Worm (Caenorhabditis elegans) whole organism, L2 larva: ENCODE measurements around the gene semo-1.

Source experiments
- F13H6.1 ChIP-seq: sonication (generic microtip); optimal IDR thresholded peaks from 2 replicates; lab custom pipeline; 2016; ENCODE audit warnings: missing genetic modification characterization, missing compliant biosample characterization
- ZK546.5 ChIP-seq: sonication (generic microtip); optimal IDR thresholded peaks from 2 replicates; lab custom pipeline; 2017; ENCODE audit warnings: missing biosample characterization, missing genetic modification characterization
- dmd-4 ChIP-seq: sonication (generic microtip); optimal IDR thresholded peaks from 2 replicates; lab custom pipeline; 2017; ENCODE audit warnings: missing biosample characterization, missing genetic modification characterization
- fos-1 ChIP-seq: fragments of 150-350 bp; optimal IDR thresholded peaks from 2 replicates; lab custom pipeline; 2014; ENCODE audit warnings: missing biosample characterization, missing genetic modification characterization
- lin-11 ChIP-seq: fragments of 150-350 bp; sonication (generic microtip); optimal IDR thresholded peaks from 2 replicates; lab custom pipeline; 2014; ENCODE audit warnings: missing biosample characterization, missing genetic modification characterization, inconsistent platforms, mixed read lengths
- mab-5 ChIP-seq: fragments of 150-350 bp; optimal IDR thresholded peaks from 2 replicates; lab custom pipeline; 2014; ENCODE audit warnings: missing biosample characterization, missing genetic modification characterization
- nhr-237 ChIP-seq: fragments of 150-350 bp; optimal IDR thresholded peaks from 2 replicates; lab custom pipeline; 2014; ENCODE audit warnings: missing biosample characterization, missing genetic modification characterization
- nhr-25 ChIP-seq: fragments of 150-350 bp; sonication (generic microtip); optimal IDR thresholded peaks from 3 replicates; lab custom pipeline; 2014; ENCODE audit warnings: missing biosample characterization, missing genetic modification characterization
- nhr-6 ChIP-seq: fragments of 150-350 bp; optimal IDR thresholded peaks from 2 replicates; lab custom pipeline; 2014; ENCODE audit warnings: missing biosample characterization, missing genetic modification characterization
- sma-3 ChIP-seq: sonication (generic microtip); optimal IDR thresholded peaks from 2 replicates; lab custom pipeline; 2016; ENCODE audit warnings: missing genetic modification reagents, missing genetic modification characterization, missing compliant biosample characterization

ce11 chrIV:14089749-14090148, 38.7 kb downstream of the semo-1 start:
- TF ChIP-seq fos-1 (tag; lab: Kevin White, UChicago) (no peak), mab-5 (tag; lab: Kevin White, UChicago) (no peak), ZK546.5 (tag; lab: Kevin White, UChicago) (no peak), nhr-25 (peak; percentile 27), lin-11 (no peak), nhr-237 (tag; lab: Kevin White, UChicago) (no peak), nhr-6 (tag; lab: Kevin White, UChicago) (no peak), F13H6.1 (tag; lab: Kevin White, UChicago) (no peak), dmd-4 (tag; lab: Kevin White, UChicago) (no peak), sma-3 (GFP tag; lab: Kevin White, UChicago) (no peak)
